Worm (Caenorhabditis elegans) whole organism, L3 larva: Measurements from ENCODE around the gene M03A1.8.

Experiments used
- R02D3.7 ChIP-seq: fragments of 150-350 bp; optimal IDR thresholded peaks from 2 replicates; lab custom pipeline; 2014; ENCODE audit warnings: missing biosample characterization, missing genetic modification characterization
- ZK546.5 ChIP-seq: sonication (generic microtip); optimal IDR thresholded peaks from 2 replicates; lab custom pipeline; 2017; ENCODE audit warnings: missing biosample characterization, missing genetic modification characterization
- aly-2 ChIP-seq: fragments of 150-350 bp; optimal IDR thresholded peaks from 2 replicates; lab custom pipeline; 2014; ENCODE audit warnings: missing biosample characterization, missing genetic modification characterization
- ama-1 ChIP-seq: fragments of 150-350 bp; optimal IDR thresholded peaks from 2 replicates; lab custom pipeline; 2018
- elt-1 ChIP-seq: fragments of 150-350 bp; optimal IDR thresholded peaks from 2 replicates; lab custom pipeline; 2014; ENCODE audit warnings: missing biosample characterization, missing genetic modification characterization
- elt-2 ChIP-seq: sonication (generic microtip); optimal IDR thresholded peaks from 2 replicates; lab custom pipeline; 2016; ENCODE audit warnings: missing genetic modification reagents, mild to moderate bottlenecking, missing genetic modification characterization, missing compliant biosample characterization
- lin-39 ChIP-seq: fragments of 150-350 bp; optimal IDR thresholded peaks from 2 replicates; lab custom pipeline; 2018; ENCODE audit warnings: missing biosample characterization, missing genetic modification reagents, missing genetic modification characterization
- nhr-11 ChIP-seq: fragments of 150-350 bp; optimal IDR thresholded peaks from 2 replicates; lab custom pipeline; 2014; ENCODE audit warnings: missing biosample characterization, missing genetic modification characterization
- pha-4 ChIP-seq: fragments of 150-350 bp; optimal IDR thresholded peaks from 2 replicates; lab custom pipeline; 2014; ENCODE audit warnings: missing biosample characterization, missing genetic modification reagents, missing genetic modification characterization
- pqm-1 ChIP-seq: fragments of 150-350 bp; optimal IDR thresholded peaks from 2 replicates; lab custom pipeline; 2017; ENCODE audit warnings: missing biosample characterization, missing genetic modification characterization, inconsistent platforms
- snpc-4 ChIP-seq: fragments of 150-350 bp; optimal IDR thresholded peaks from 2 replicates; lab custom pipeline; 2014; ENCODE audit warnings: missing biosample characterization, missing genetic modification characterization
- unc-39 ChIP-seq: sonication (generic microtip); optimal IDR thresholded peaks from 4 replicates; lab custom pipeline; 2017; ENCODE audit warnings: missing biosample characterization, missing genetic modification characterization
- unc-62 ChIP-seq: fragments of 150-350 bp; sonication (generic microtip); optimal IDR thresholded peaks from 4 replicates; lab custom pipeline; 2014; ENCODE audit warnings: missing biosample characterization, missing genetic modification reagents, missing genetic modification characterization

ce11 chrII:4573084-4573483 lies 12.9 kb downstream of the M03A1.8 start:
- TF ChIP-seq R02D3.7 (no peak), ama-1 (lab: Kevin White, UChicago) (no peak), aly-2 (tag; lab: Kevin White, UChicago) (no peak), pqm-1 (tag; lab: Kevin White, UChicago) (no peak), elt-1 (tag; lab: Kevin White, UChicago) (peak; percentile 79), ZK546.5 (no peak), unc-39 (tag; lab: Kevin White, UChicago) (no peak), lin-39 (tag; lab: Kevin White, UChicago) (no peak), pha-4 (tag; lab: Kevin White, UChicago) (no peak), nhr-11 (tag; lab: Kevin White, UChicago) (no peak), elt-2 (tag; lab: Kevin White, UChicago) (no peak), unc-62 (GFP tag; lab: Kevin White, UChicago) (no peak), snpc-4 (no peak)
